Worm (Caenorhabditis elegans): ENCODE measurements around the gene K08F9.3.

The K08F9.3 gene

ce11 chrV:15187083-15188057 is 47.0 kb downstream of the K08F9.3 start, which contains the start of the genes cyn-7 and bath-36:
cyn-7 (minus strand) TSS chrV:15187378.
bath-36 (plus strand) TSS chrV:15187888.
- TF ChIP-seq unc-62 (GFP tag; optimal IDR thresholded peaks at IDR 0.05) (no peak), ceh-9 (tag; optimal IDR thresholded peaks at IDR 0.05) (no peak), egl-27 (tag; optimal IDR thresholded peaks at IDR 0.05) (peak; percentile 49), hmg-11 (tag; optimal IDR thresholded peaks at IDR 0.05) (peak; percentile 68), zag-1 (tag; optimal IDR thresholded peaks at IDR 0.05) (no peak), ceh-28 (tag; optimal IDR thresholded peaks at IDR 0.05) (peak; percentile 47), unc-39 (tag; optimal IDR thresholded peaks at IDR 0.05) (no peak), elt-2 (tag; optimal IDR thresholded peaks at IDR 0.05) (peak; percentile 92), nfya-1 (tag; optimal IDR thresholded peaks at IDR 0.05; ENCODE audit: insufficient read depth) (peak; percentile 74), nhr-11 (tag; optimal IDR thresholded peaks at IDR 0.05) (no peak), mml-1 (tag; optimal IDR thresholded peaks at IDR 0.05) (no peak), ztf-11 (tag; optimal IDR thresholded peaks at IDR 0.05) (no peak), elt-1 (tag; optimal IDR thresholded peaks at IDR 0.05) (no peak), nhr-23 (tag; optimal IDR thresholded peaks at IDR 0.05) (peak; percentile 74), nhr-237 (tag; optimal IDR thresholded peaks at IDR 0.05) (no peak), mdl-1 (tag; optimal IDR thresholded peaks at IDR 0.05) (no peak), fos-1 (tag; optimal IDR thresholded peaks at IDR 0.05) (no peak), R02D3.7 (tag; optimal IDR thresholded peaks at IDR 0.05) (peak; percentile 7), ceh-16 (tag; optimal IDR thresholded peaks at IDR 0.05) (no peak), nhr-12 (tag; optimal IDR thresholded peaks at IDR 0.05) (no peak), nhr-28 (tag; optimal IDR thresholded peaks at IDR 0.05) (no peak), nhr-25 (tag; optimal IDR thresholded peaks at IDR 0.05) (peak; percentile 79), nhr-77 (tag; optimal IDR thresholded peaks at IDR 0.05) (peak; percentile 0), fkh-10 (GFP tag; optimal IDR thresholded peaks at IDR 0.05) (no peak), ZK546.5 (tag; optimal IDR thresholded peaks at IDR 0.05) (no peak), pha-4 (tag; optimal IDR thresholded peaks at IDR 0.05) (peak; percentile 97), nhr-67 (tag; optimal IDR thresholded peaks at IDR 0.05) (no peak), fkh-2 (tag; optimal IDR thresholded peaks at IDR 0.05) (no peak), egl-5 (tag; optimal IDR thresholded peaks at IDR 0.05) (peak; percentile 51), aly-2 (tag; optimal IDR thresholded peaks at IDR 0.05) (no peak), lin-39 (tag; optimal IDR thresholded peaks at IDR 0.05) (no peak), snpc-4 (tag; optimal IDR thresholded peaks at IDR 0.05) (peak; percentile 59), ceh-82 (tag; optimal IDR thresholded peaks at IDR 0.05) (no peak), eor-1 (tag; optimal IDR thresholded peaks at IDR 0.05) (no peak), lsy-12 (tag; optimal IDR thresholded peaks at IDR 0.05) (peak; percentile 69), tbx-2 (tag; optimal IDR thresholded peaks at IDR 0.05) (peak; percentile 68), nhr-43 (tag; optimal IDR thresholded peaks at IDR 0.05; ENCODE audit: poor library complexity, severe bottlenecking) (peak; percentile 76), nhr-76 (tag; optimal IDR thresholded peaks at IDR 0.05) (no peak), jun-1 (tag; optimal IDR thresholded peaks at IDR 0.05) (peak; percentile 86), ama-1 (optimal IDR thresholded peaks at IDR 0.05) (no peak), sea-2 (GFP tag; optimal IDR thresholded peaks at IDR 0.05) (no peak), ztf-4 (tag; optimal IDR thresholded peaks at IDR 0.05) (no peak), pqm-1 (tag; optimal IDR thresholded peaks at IDR 0.05) (peak; percentile 73), skn-1 (tag; optimal IDR thresholded peaks at IDR 0.05) (no peak), elt-3 (tag; optimal IDR thresholded peaks at IDR 0.05) (no peak), lin-15B (tag; optimal IDR thresholded peaks at IDR 0.05) (peak; percentile 85), daf-12 (tag; optimal IDR thresholded peaks at IDR 0.05) (no peak)

Data from whole organism, L3 larva.